Fruit fly (Drosophila melanogaster) whole organism: ENCODE data around the gene Tmhs.

ENCODE experiments used
- CG8478 ChIP-seq: fragments of >200 bp; optimal IDR thresholded peaks from 2 replicates; lab custom pipeline; 2018; ENCODE audit warnings: inconsistent platforms
- Dll ChIP-seq: fragments of >200 bp; optimal IDR thresholded peaks from 2 replicates; lab custom pipeline; 2017

- no peak for TF ChIP-seq CG8478 (lab: Kevin White, UChicago)
- TF ChIP-seq Dll (lab: Kevin White, UChicago), result no peak
These were observed 35.0 kb upstream of the Tmhs start for dm6 chr3L:1850498-1850897.
